Fruit fly (Drosophila melanogaster) whole organism, prepupa: ENCODE results near the gene LSm-4.

Source experiments
- CG3919 ChIP-seq: fragments of 200-800 bp; sonication (Bioruptor generic); optimal IDR thresholded peaks from 3 replicates; lab custom pipeline; 2016; ENCODE audit warnings: missing biosample characterization, missing genetic modification characterization
- Smox ChIP-seq: fragments of 200-800 bp; sonication (Bioruptor generic); optimal IDR thresholded peaks from 3 replicates; lab custom pipeline; 2016; ENCODE audit warnings: missing biosample characterization, missing genetic modification characterization
- Sox102F ChIP-seq: fragments of 200-800 bp; sonication (Bioruptor generic); optimal IDR thresholded peaks from 2 replicates; lab custom pipeline; 2016; ENCODE audit warnings: missing biosample characterization, mild to moderate bottlenecking, missing genetic modification characterization
- achi ChIP-seq: fragments of 200-800 bp; sonication (Bioruptor generic); optimal IDR thresholded peaks from 3 replicates; lab custom pipeline; 2016; ENCODE audit warnings: missing biosample characterization, missing genetic modification characterization

- no peak for TF ChIP-seq Sox102F
- no peak for TF ChIP-seq CG3919 (GFP tag; lab: Kevin White, UChicago)
- TF ChIP-seq Smox (GFP tag; lab: Kevin White, UChicago), result no peak
- no peak for TF ChIP-seq achi (GFP tag; lab: Kevin White, UChicago)
These were observed 11.5 kb downstream of the LSm-4 start for dm6 chr2L:10393467-10393866.
